Fruit fly (Drosophila melanogaster) whole organism, embryonic: ENCODE data around the gene Sps2.

Source experiments
- Aef1 ChIP-seq: fragments of 200-800 bp; sonication (Bioruptor generic); IDR thresholded peaks from 3 replicates; pipeline ENCODE4 v1.3.6; 2022; ENCODE audit warnings: missing biosample characterization, missing genetic modification characterization
- B-H2 ChIP-seq: fragments of 200-800 bp; sonication (Bioruptor generic); optimal IDR thresholded peaks from 2 replicates; lab custom pipeline; 2018; ENCODE audit warnings: missing biosample characterization, mild to moderate bottlenecking, missing genetic modification characterization
- Bgb ChIP-seq: fragments of 200-800 bp; sonication (Bioruptor generic); IDR thresholded peaks from 2 replicates; pipeline ENCODE4 v1.3.6; 2022; ENCODE audit warnings: missing biosample characterization, missing genetic modification characterization; ENCODE audit not compliant: partially characterized antibody
- CG10462 ChIP-seq: fragments of 200-800 bp; sonication (Bioruptor generic); optimal IDR thresholded peaks from 2 replicates; lab custom pipeline; 2016; ENCODE audit warnings: missing biosample characterization, missing genetic modification characterization
- CG11398 ChIP-seq: fragments of 200-800 bp; sonication (Bioruptor generic); optimal IDR thresholded peaks from 2 replicates; lab custom pipeline; 2016; ENCODE audit warnings: missing biosample characterization, missing genetic modification characterization
- CG13287 ChIP-seq: fragments of 200-800 bp; sonication (Bioruptor generic); IDR thresholded peaks from 2 replicates; pipeline ENCODE4 v1.3.6; 2022; ENCODE audit warnings: missing biosample characterization, missing genetic modification characterization; ENCODE audit not compliant: partially characterized antibody
- CG13894 ChIP-seq: fragments of 200-800 bp; sonication (Bioruptor generic); optimal IDR thresholded peaks from 3 replicates; lab custom pipeline; 2018; ENCODE audit warnings: missing biosample characterization, mild to moderate bottlenecking, missing genetic modification characterization, moderate library complexity
- CG1602 ChIP-seq: fragments of 200-800 bp; sonication (Bioruptor generic); optimal IDR thresholded peaks from 3 replicates; lab custom pipeline; 2016; ENCODE audit warnings: missing biosample characterization, missing genetic modification characterization
- CG18764 ChIP-seq: fragments of 200-800 bp; sonication (Bioruptor generic); optimal IDR thresholded peaks from 3 replicates; lab custom pipeline; 2016; ENCODE audit warnings: missing biosample characterization, missing genetic modification characterization
- CG2202 ChIP-seq: fragments of 200-800 bp; sonication (Bioruptor generic); optimal IDR thresholded peaks from 2 replicates; lab custom pipeline; 2018; ENCODE audit warnings: missing biosample characterization, mild to moderate bottlenecking, missing genetic modification characterization
- CG31365 ChIP-seq: fragments of 200-800 bp; sonication (Bioruptor generic); optimal IDR thresholded peaks from 2 replicates; lab custom pipeline; 2018; ENCODE audit warnings: missing biosample characterization, mild to moderate bottlenecking, missing genetic modification characterization
- CG31388 ChIP-seq: fragments of 200-800 bp; sonication (Bioruptor generic); optimal IDR thresholded peaks from 2 replicates; lab custom pipeline; 2016; ENCODE audit warnings: missing biosample characterization, missing genetic modification characterization
- CG32532 ChIP-seq: fragments of 200-800 bp; sonication (Bioruptor generic); IDR thresholded peaks from 2 replicates; pipeline ENCODE4 v1.3.6; 2022; ENCODE audit warnings: missing biosample characterization, missing genetic modification characterization
- CG32772 ChIP-seq: fragments of 200-800 bp; sonication (Bioruptor generic); IDR thresholded peaks from 2 replicates; pipeline ENCODE4 v1.3.6; 2022; ENCODE audit warnings: missing biosample characterization, missing genetic modification characterization
- CG33557 ChIP-seq: fragments of 200-800 bp; sonication (Bioruptor generic); optimal IDR thresholded peaks from 2 replicates; lab custom pipeline; 2019; ENCODE audit warnings: missing biosample characterization, mild to moderate bottlenecking, missing genetic modification characterization, moderate library complexity
- CG3726 ChIP-seq: fragments of 200-800 bp; sonication (Bioruptor generic); IDR thresholded peaks from 3 replicates; pipeline ENCODE4, ENCODE4 v1.3.6; 2022; ENCODE audit warnings: missing biosample characterization, missing genetic modification characterization
- CG3995 ChIP-seq: fragments of 200-800 bp; sonication (Bioruptor generic); optimal IDR thresholded peaks from 3 replicates; lab custom pipeline; 2016; ENCODE audit warnings: missing biosample characterization, missing genetic modification characterization
- CG4820 ChIP-seq: fragments of 200-800 bp; sonication (Bioruptor generic); optimal IDR thresholded peaks from 3 replicates; lab custom pipeline; 2016; ENCODE audit warnings: missing biosample characterization, missing genetic modification characterization
- CG7745 ChIP-seq: fragments of 200-800 bp; sonication (Bioruptor generic); optimal IDR thresholded peaks from 2 replicates; lab custom pipeline; 2018; ENCODE audit warnings: missing biosample characterization, mild to moderate bottlenecking, missing genetic modification characterization, moderate library complexity
- CrebB ChIP-seq: fragments of 200-800 bp; sonication (Bioruptor generic); optimal IDR thresholded peaks from 3 replicates; lab custom pipeline; 2018; ENCODE audit warnings: missing biosample characterization, mild to moderate bottlenecking, missing genetic modification characterization
- Fer3 ChIP-seq: fragments of 200-800 bp; sonication (Bioruptor generic); optimal IDR thresholded peaks from 2 replicates; lab custom pipeline; 2018; ENCODE audit warnings: missing biosample characterization, mild to moderate bottlenecking, missing genetic modification characterization, moderate library complexity
- Opbp ChIP-seq: fragments of 200-800 bp; sonication (Bioruptor generic); IDR thresholded peaks from 3 replicates; pipeline ENCODE4 v1.3.6; 2022; ENCODE audit warnings: missing biosample characterization, missing genetic modification characterization; ENCODE audit not compliant: partially characterized antibody
- Optix ChIP-seq: fragments of 200-800 bp; sonication (Bioruptor generic); IDR thresholded peaks from 3 replicates; pipeline ENCODE4 v1.3.6; 2022; ENCODE audit warnings: missing biosample characterization, missing genetic modification characterization
- PHDP ChIP-seq: fragments of 200-800 bp; sonication (Bioruptor generic); optimal IDR thresholded peaks from 3 replicates; lab custom pipeline; 2018; ENCODE audit warnings: missing biosample characterization, mild to moderate bottlenecking, missing genetic modification characterization, moderate library complexity
- Scr ChIP-seq: fragments of 200-800 bp; sonication (Bioruptor generic); IDR thresholded peaks from 2 replicates; pipeline ENCODE4 v1.3.6; 2022; ENCODE audit warnings: missing biosample characterization, missing genetic modification characterization; ENCODE audit not compliant: partially characterized antibody
- Side ChIP-seq: fragments of 200-800 bp; sonication (Bioruptor generic); optimal IDR thresholded peaks from 2 replicates; lab custom pipeline; 2016; ENCODE audit warnings: missing biosample characterization, missing genetic modification characterization
- Xrp1 ChIP-seq: fragments of 200-800 bp; sonication (Bioruptor generic); IDR thresholded peaks from 2 replicates; pipeline ENCODE4 v1.3.6; 2022; ENCODE audit warnings: missing biosample characterization, missing genetic modification characterization
- ab ChIP-seq: fragments of 200-800 bp; sonication (Bioruptor generic); optimal IDR thresholded peaks from 2 replicates; lab custom pipeline; 2016; ENCODE audit warnings: missing biosample characterization, missing genetic modification characterization
- ac ChIP-seq: fragments of 200-800 bp; sonication (Bioruptor generic); optimal IDR thresholded peaks from 3 replicates; lab custom pipeline; 2017; ENCODE audit warnings: missing biosample characterization, mild to moderate bottlenecking, missing genetic modification characterization
- ara ChIP-seq: fragments of 200-800 bp; sonication (Bioruptor generic); IDR thresholded peaks from 2 replicates; pipeline ENCODE4 v1.3.6; 2022; ENCODE audit warnings: missing biosample characterization, missing genetic modification characterization
- ash1 ChIP-seq: fragments of 200-800 bp; sonication (Bioruptor generic); optimal IDR thresholded peaks from 2 replicates; lab custom pipeline; 2018; ENCODE audit warnings: missing biosample characterization, mild to moderate bottlenecking, missing genetic modification characterization
- az2 ChIP-seq: fragments of 200-800 bp; sonication (Bioruptor generic); optimal IDR thresholded peaks from 3 replicates; lab custom pipeline; 2016; ENCODE audit warnings: missing biosample characterization, missing genetic modification characterization
- bsh ChIP-seq, 2 experiments: fragments of 200-800 bp; sonication (Bioruptor generic); optimal IDR thresholded peaks; 2 replicates each; lab custom pipeline; 2017 to 2018; ENCODE audit warnings: mild to moderate bottlenecking in 2 of 2, missing biosample characterization in 2 of 2, missing genetic modification characterization in 2 of 2, moderate library complexity in 1 of 2
- cas ChIP-seq: fragments of 200-800 bp; sonication (Bioruptor generic); IDR thresholded peaks from 2 replicates; pipeline ENCODE4 v1.3.6; 2022; ENCODE audit warnings: missing biosample characterization, missing genetic modification characterization
- chm ChIP-seq: fragments of 200-800 bp; sonication (Bioruptor generic); IDR thresholded peaks from 2 replicates; pipeline ENCODE4 v1.3.6; 2022; ENCODE audit warnings: missing biosample characterization, missing genetic modification characterization
- cwo ChIP-seq: fragments of 200-800 bp; sonication (Bioruptor generic); optimal IDR thresholded peaks from 3 replicates; lab custom pipeline; 2017; ENCODE audit warnings: missing biosample characterization, missing genetic modification characterization, mild to moderate bottlenecking, moderate library complexity, missing genetic modification reagents
- dpn ChIP-seq, 2 experiments: fragments of 200-800 bp; sonication (Bioruptor generic); optimal IDR thresholded peaks; 3 replicates each; lab custom pipeline; 2016; ENCODE audit warnings: missing biosample characterization in 2 of 2, missing genetic modification characterization in 2 of 2
- dysf ChIP-seq: fragments of 200-800 bp; sonication (Bioruptor generic); IDR thresholded peaks from 3 replicates; pipeline ENCODE4 v1.3.6; 2022; ENCODE audit warnings: missing biosample characterization, missing genetic modification characterization
- eve ChIP-seq, 2 experiments: fragments of >200 bp; optimal IDR thresholded peaks; 2 replicates each; lab custom pipeline; 2017; ENCODE audit warnings: missing biosample characterization in 2 of 2, missing genetic modification characterization in 2 of 2
- exex ChIP-seq: fragments of 200-800 bp; sonication (Bioruptor generic); optimal IDR thresholded peaks from 4 replicates; lab custom pipeline; 2018; ENCODE audit warnings: missing biosample characterization, mild to moderate bottlenecking, missing genetic modification characterization, moderate library complexity
- fu2 ChIP-seq: fragments of 200-800 bp; sonication (Bioruptor generic); optimal IDR thresholded peaks from 2 replicates; lab custom pipeline; 2016; ENCODE audit warnings: missing biosample characterization, missing genetic modification characterization
- gsb-n ChIP-seq: fragments of 200-800 bp; sonication (Bioruptor generic); optimal IDR thresholded peaks from 3 replicates; lab custom pipeline; 2018; ENCODE audit warnings: missing biosample characterization, mild to moderate bottlenecking, missing genetic modification characterization
- rib ChIP-seq: fragments of 200-800 bp; sonication (Bioruptor generic); IDR thresholded peaks from 2 replicates; pipeline ENCODE4 v1.3.6; 2022; ENCODE audit warnings: missing biosample characterization, missing genetic modification characterization
- row ChIP-seq: fragments of 200-800 bp; sonication (Bioruptor generic); IDR thresholded peaks from 3 replicates; pipeline ENCODE4 v1.3.6; 2022; ENCODE audit warnings: missing biosample characterization, missing genetic modification characterization
- sd ChIP-seq: fragments of 200-800 bp; sonication (Bioruptor generic); optimal IDR thresholded peaks from 3 replicates; lab custom pipeline; 2018; ENCODE audit warnings: missing biosample characterization, mild to moderate bottlenecking, missing genetic modification characterization, moderate library complexity
- sqz ChIP-seq: fragments of 200-800 bp; sonication (Bioruptor generic); optimal IDR thresholded peaks from 3 replicates; lab custom pipeline; 2018; ENCODE audit warnings: missing biosample characterization, mild to moderate bottlenecking, missing genetic modification characterization
- stwl ChIP-seq: fragments of 200-800 bp; sonication (Bioruptor generic); optimal IDR thresholded peaks from 3 replicates; lab custom pipeline; 2018; ENCODE audit warnings: missing biosample characterization, mild to moderate bottlenecking, missing genetic modification characterization, moderate library complexity
- tin ChIP-seq: fragments of 200-800 bp; sonication (Bioruptor generic); optimal IDR thresholded peaks from 3 replicates; lab custom pipeline; 2016; ENCODE audit warnings: missing biosample characterization, missing genetic modification characterization
- unpg ChIP-seq: fragments of 200-800 bp; sonication (Bioruptor generic); optimal IDR thresholded peaks from 3 replicates; lab custom pipeline; 2018; ENCODE audit warnings: missing biosample characterization, mild to moderate bottlenecking, missing genetic modification characterization, moderate library complexity

Sps2 gene

dm6 chr2L:10339841-10340240 is 2.6 kb upstream of the Sps2 start:
- TF ChIP-seq eve (GFP tag; optimal IDR thresholded peaks at IDR 0.05; lab: Kevin White, UChicago) (peak in 1 of 2 experiments; percentile 24), cas (GFP tag; lab: Robert Waterston, UW) (no peak), dysf (GFP tag; lab: Robert Waterston, UW) (no peak), Aef1 (GFP tag; lab: Robert Waterston, UW) (no peak), exex (peak; percentile 6), ab (no peak), cwo (GFP tag; lab: Kevin White, UChicago) (peak; percentile 14)
- TF ChIP-seq, all 482 proteins: peak for 3

dm6 chr2L:10341405-10341804 is 989 bp upstream of the Sps2 start, which contains the start of gene CG31715:
Gene CG31715, plus strand, starts transcription at chr2L:10341616.
- TF ChIP-seq CG3995 (GFP tag; lab: Kevin White, UChicago) (peak; percentile 23), CG11398 (GFP tag; lab: Kevin White, UChicago) (no peak), stwl (tag; lab: Kevin White, UChicago) (peak; percentile 56), PHDP (tag; lab: Kevin White, UChicago) (peak; percentile 39), Fer3 (tag; lab: Kevin White, UChicago) (no peak), bsh (GFP tag; optimal IDR thresholded peaks at IDR 0.05; lab: Kevin White, UChicago) (peak in 1 of 2 experiments; percentile 7), CG32772 (GFP tag; lab: Robert Waterston, UW) (no peak), Bgb (peak; percentile 41; the same call in 1 of the 2 replicates), CG7745 (tag; lab: Kevin White, UChicago) (peak; percentile 98), rib (GFP tag; lab: Robert Waterston, UW) (peak; percentile 49; the same call in 1 of the 2 replicates), row (GFP tag; lab: Robert Waterston, UW) (peak; percentile 81), gsb-n (tag; lab: Kevin White, UChicago) (peak; percentile 18), ab (no peak), az2 (GFP tag; lab: Kevin White, UChicago) (no peak), tin (no peak), CG4820 (GFP tag; lab: Kevin White, UChicago) (no peak), Opbp (peak; percentile 45; the same call in 1 of the 3 replicates), ash1 (GFP tag; lab: Kevin White, UChicago) (no peak), sd (tag; lab: Kevin White, UChicago) (peak; percentile 87), CG33557 (GFP tag; lab: Kevin White, UChicago) (no peak), CG32532 (GFP tag; lab: Robert Waterston, UW) (peak; percentile 58; the same call in 1 of the 2 replicates), CG2202 (no peak), CrebB (tag; lab: Kevin White, UChicago) (no peak), CG1602 (GFP tag; lab: Kevin White, UChicago) (no peak), CG31365 (tag; lab: Kevin White, UChicago) (no peak), ac (GFP tag; lab: Kevin White, UChicago) (no peak), CG10462 (GFP tag; lab: Kevin White, UChicago) (peak; percentile 4), ara (GFP tag; lab: Robert Waterston, UW) (no peak), fu2 (GFP tag; lab: Kevin White, UChicago) (no peak), CG18764 (no peak), dpn (GFP tag; optimal IDR thresholded peaks at IDR 0.05; lab: Kevin White, UChicago) (peak in 1 of 2 experiments; percentile 41), CG3726 (GFP tag; lab: Robert Waterston, UW) (no peak), CG31388 (no peak), sqz (GFP tag; lab: Kevin White, UChicago) (no peak), Scr (peak; percentile 51), chm (GFP tag; lab: Robert Waterston, UW) (no peak), B-H2 (GFP tag; lab: Kevin White, UChicago) (peak; percentile 19), Side (GFP tag; lab: Kevin White, UChicago) (no peak), Optix (no peak), unpg (GFP tag; lab: Kevin White, UChicago) (peak; percentile 40), Xrp1 (GFP tag; lab: Robert Waterston, UW) (0 out of 2 replicates have a peak, but pooled peaks have one; percentile 22), CG13894 (tag; lab: Kevin White, UChicago) (peak; percentile 27), CG13287 (GFP tag; lab: Robert Waterston, UW) (peak; percentile 63)
